Worm (Caenorhabditis elegans) whole organism, early embryonic: ENCODE results near the gene cdk-5.

Experiments
- F13C5.2 ChIP-seq: sonication (generic microtip); optimal IDR thresholded peaks from 2 replicates; lab custom pipeline; 2017; ENCODE audit warnings: mild to moderate bottlenecking, missing genetic modification characterization, inconsistent platforms, missing compliant biosample characterization
- aly-1 ChIP-seq: sonication (generic microtip); optimal IDR thresholded peaks from 2 replicates; lab custom pipeline; 2016; ENCODE audit warnings: missing genetic modification characterization, missing compliant biosample characterization
- ama-1 ChIP-seq: fragments of 150-350 bp; optimal IDR thresholded peaks from 2 replicates; lab custom pipeline; 2014
- ceh-13 ChIP-seq: fragments of 200-800 bp; sonication (Bioruptor generic); optimal IDR thresholded peaks from 2 replicates; lab custom pipeline; 2018; ENCODE audit warnings: mild to moderate bottlenecking, missing genetic modification characterization, missing compliant biosample characterization
- ets-7 ChIP-seq: sonication (generic microtip); optimal IDR thresholded peaks from 2 replicates; lab custom pipeline; 2016; ENCODE audit warnings: missing genotype, missing genetic modification characterization, missing compliant biosample characterization
- flt-1 ChIP-seq: fragments of 200-800 bp; sonication (Bioruptor generic); IDR thresholded peaks from 2 replicates; pipeline ENCODE4 v1.3.6; 2022; ENCODE audit warnings: missing genetic modification characterization, missing compliant biosample characterization
- hmbx-1 ChIP-seq: sonication (generic microtip); optimal IDR thresholded peaks from 2 replicates; lab custom pipeline; 2016; ENCODE audit warnings: mild to moderate bottlenecking, missing genetic modification characterization, missing compliant biosample characterization
- scrt-1 ChIP-seq: fragments of 200-800 bp; sonication (Bioruptor generic); IDR thresholded peaks from 2 replicates; pipeline ENCODE4 v1.3.6; 2022; ENCODE audit warnings: missing genetic modification characterization, missing compliant biosample characterization
- tbx-11 ChIP-seq: fragments of 200-800 bp; sonication (Bioruptor generic); IDR thresholded peaks from 2 replicates; pipeline ENCODE4 v1.3.6; 2022; ENCODE audit warnings: missing genetic modification characterization, missing compliant biosample characterization
- tbx-37 ChIP-seq: fragments of 200-800 bp; sonication (Bioruptor generic); conservative IDR thresholded peaks from 2 replicates; pipeline ENCODE4 v1.3.6; 2022; ENCODE audit warnings: missing genetic modification reagents, missing genetic modification characterization, missing compliant biosample characterization
- tra-4 ChIP-seq: sonication (generic microtip); optimal IDR thresholded peaks from 2 replicates; lab custom pipeline; 2017; ENCODE audit warnings: missing genetic modification characterization, missing compliant biosample characterization

DNA sequence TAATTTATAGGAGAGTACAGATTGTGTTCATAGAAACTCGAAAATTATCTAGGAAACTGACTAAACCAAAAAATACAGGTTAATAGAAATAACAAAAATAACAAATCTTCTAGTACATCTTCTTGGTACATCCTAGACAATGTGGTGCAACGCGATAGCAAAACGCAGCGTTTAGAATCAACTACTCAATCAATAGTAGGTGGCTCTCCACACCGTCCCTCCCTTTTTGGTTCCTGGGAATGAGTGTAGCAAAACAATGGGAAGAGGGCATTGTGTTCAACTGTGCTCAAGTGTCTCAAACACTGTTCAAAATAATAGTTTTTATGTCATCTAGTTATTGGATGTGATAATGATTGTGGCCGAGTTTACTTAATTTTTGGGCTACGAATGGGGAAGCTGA is 10.5 kb upstream of the cdk-5 start, which contains the start of gene T27E9.6:
- no peak for TF ChIP-seq ama-1 (lab: Kevin White, UChicago)
- TF ChIP-seq ceh-13 (GFP tag; lab: Kevin White, UChicago) = no peak
- no peak for TF ChIP-seq tbx-37 (GFP tag; lab: Robert Waterston, UW)
- TF ChIP-seq tbx-11 (GFP tag; lab: Robert Waterston, UW) = no peak
- no peak for TF ChIP-seq F13C5.2
- TF ChIP-seq scrt-1 (GFP tag; lab: Robert Waterston, UW) = no peak
- TF ChIP-seq ets-7 (tag; lab: Kevin White, UChicago) = no peak
- no peak for TF ChIP-seq tra-4
- no peak for TF ChIP-seq hmbx-1 (tag; lab: Kevin White, UChicago)
- no peak for TF ChIP-seq aly-1
- no peak for TF ChIP-seq flt-1
